Worm (Caenorhabditis elegans) whole organism, L2 larva: ENCODE measurements around the gene T16G12.7.

ENCODE experiments used
- F13H6.1 ChIP-seq: sonication (generic microtip); optimal IDR thresholded peaks from 2 replicates; lab custom pipeline; 2016; ENCODE audit warnings: missing genetic modification characterization, missing compliant biosample characterization
- alr-1 ChIP-seq: fragments of 150-350 bp; optimal IDR thresholded peaks from 2 replicates; lab custom pipeline; 2014; ENCODE audit warnings: missing biosample characterization, missing genetic modification characterization
- blmp-1 ChIP-seq: sonication (generic microtip); optimal IDR thresholded peaks from 2 replicates; lab custom pipeline; 2017; ENCODE audit warnings: missing genetic modification characterization, mild to moderate bottlenecking, missing compliant biosample characterization, antibody characterized with exemption, moderate library complexity; ENCODE audit not compliant: insufficient read depth
- ceh-16 ChIP-seq: fragments of 150-350 bp; optimal IDR thresholded peaks from 2 replicates; lab custom pipeline; 2014; ENCODE audit warnings: missing biosample characterization, missing genetic modification characterization
- dmd-4 ChIP-seq: sonication (generic microtip); optimal IDR thresholded peaks from 2 replicates; lab custom pipeline; 2017; ENCODE audit warnings: missing biosample characterization, missing genetic modification characterization
- egl-27 ChIP-seq: sonication (generic microtip); optimal IDR thresholded peaks from 3 replicates; lab custom pipeline; 2017; ENCODE audit warnings: missing biosample characterization, missing genetic modification reagents, missing genetic modification characterization
- elt-1 ChIP-seq: fragments of 150-350 bp; optimal IDR thresholded peaks from 2 replicates; lab custom pipeline; 2014; ENCODE audit warnings: missing biosample characterization, missing genetic modification characterization
- elt-3 ChIP-seq: sonication (generic microtip); optimal IDR thresholded peaks from 2 replicates; lab custom pipeline; 2017; ENCODE audit warnings: missing biosample characterization, missing genetic modification characterization
- fos-1 ChIP-seq: fragments of 150-350 bp; optimal IDR thresholded peaks from 2 replicates; lab custom pipeline; 2014; ENCODE audit warnings: missing biosample characterization, missing genetic modification characterization
- gmeb-1 ChIP-seq: fragments of 150-350 bp; optimal IDR thresholded peaks from 2 replicates; lab custom pipeline; 2014; ENCODE audit warnings: missing biosample characterization, missing genetic modification characterization
- lin-11 ChIP-seq: fragments of 150-350 bp; sonication (generic microtip); optimal IDR thresholded peaks from 2 replicates; lab custom pipeline; 2014; ENCODE audit warnings: missing biosample characterization, missing genetic modification characterization, inconsistent platforms, mixed read lengths
- lin-13 ChIP-seq: fragments of 150-350 bp; optimal IDR thresholded peaks from 2 replicates; lab custom pipeline; 2014; ENCODE audit warnings: missing biosample characterization, missing genetic modification reagents, missing genetic modification characterization
- lin-39 ChIP-seq: fragments of 150-350 bp; optimal IDR thresholded peaks from 2 replicates; lab custom pipeline; 2014; ENCODE audit warnings: missing biosample characterization, missing genetic modification reagents, missing genetic modification characterization
- lsy-2 ChIP-seq, 2 experiments: fragments of 150-350 bp in 1 of 2; sonication (generic microtip) in 1 of 2; optimal IDR thresholded peaks; 2 replicates each; lab custom pipeline; 2014 to 2017; ENCODE audit warnings: missing biosample characterization in 2 of 2, missing genetic modification characterization in 2 of 2
- mab-5 ChIP-seq: fragments of 150-350 bp; optimal IDR thresholded peaks from 2 replicates; lab custom pipeline; 2014; ENCODE audit warnings: missing biosample characterization, missing genetic modification characterization
- nhr-10 ChIP-seq: sonication (generic microtip); optimal IDR thresholded peaks from 2 replicates; lab custom pipeline; 2017; ENCODE audit warnings: missing biosample characterization, missing genetic modification characterization
- nhr-11 ChIP-seq: fragments of 150-350 bp; optimal IDR thresholded peaks from 2 replicates; lab custom pipeline; 2014; ENCODE audit warnings: missing biosample characterization, missing genetic modification characterization
- nhr-12 ChIP-seq: fragments of 150-350 bp; optimal IDR thresholded peaks from 2 replicates; lab custom pipeline; 2014; ENCODE audit warnings: missing biosample characterization, missing genetic modification characterization
- nhr-129 ChIP-seq: fragments of 150-350 bp; optimal IDR thresholded peaks from 2 replicates; lab custom pipeline; 2014; ENCODE audit warnings: missing biosample characterization, missing genetic modification characterization
- nhr-23 ChIP-seq: fragments of 150-350 bp; optimal IDR thresholded peaks from 2 replicates; lab custom pipeline; 2014; ENCODE audit warnings: missing biosample characterization, missing genetic modification reagents, missing genetic modification characterization
- nhr-237 ChIP-seq: fragments of 150-350 bp; optimal IDR thresholded peaks from 2 replicates; lab custom pipeline; 2014; ENCODE audit warnings: missing biosample characterization, missing genetic modification characterization
- nhr-25 ChIP-seq: fragments of 150-350 bp; sonication (generic microtip); optimal IDR thresholded peaks from 3 replicates; lab custom pipeline; 2014; ENCODE audit warnings: missing biosample characterization, missing genetic modification characterization
- nhr-6 ChIP-seq: fragments of 150-350 bp; optimal IDR thresholded peaks from 2 replicates; lab custom pipeline; 2014; ENCODE audit warnings: missing biosample characterization, missing genetic modification characterization
- nhr-77 ChIP-seq: fragments of 150-350 bp; optimal IDR thresholded peaks from 2 replicates; lab custom pipeline; 2014; ENCODE audit warnings: missing biosample characterization, missing genetic modification characterization
- peb-1 ChIP-seq: fragments of 150-350 bp; optimal IDR thresholded peaks from 2 replicates; lab custom pipeline; 2014; ENCODE audit warnings: missing biosample characterization, missing genetic modification characterization
- sma-3 ChIP-seq: sonication (generic microtip); optimal IDR thresholded peaks from 2 replicates; lab custom pipeline; 2016; ENCODE audit warnings: missing genetic modification reagents, missing genetic modification characterization, missing compliant biosample characterization
- snpc-4 ChIP-seq: fragments of 150-350 bp; optimal IDR thresholded peaks from 2 replicates; lab custom pipeline; 2014; ENCODE audit warnings: missing biosample characterization, missing genetic modification characterization
- unc-39 ChIP-seq: fragments of 150-350 bp; optimal IDR thresholded peaks from 2 replicates; lab custom pipeline; 2014; ENCODE audit warnings: missing biosample characterization, missing genetic modification characterization
- ztf-1 ChIP-seq: fragments of 200-800 bp; sonication (Bioruptor generic); conservative IDR thresholded peaks from 2 replicates; pipeline ENCODE4 v1.3.6; 2022; ENCODE audit warnings: missing genetic modification characterization, missing compliant biosample characterization

The T16G12.7 gene

DNA sequence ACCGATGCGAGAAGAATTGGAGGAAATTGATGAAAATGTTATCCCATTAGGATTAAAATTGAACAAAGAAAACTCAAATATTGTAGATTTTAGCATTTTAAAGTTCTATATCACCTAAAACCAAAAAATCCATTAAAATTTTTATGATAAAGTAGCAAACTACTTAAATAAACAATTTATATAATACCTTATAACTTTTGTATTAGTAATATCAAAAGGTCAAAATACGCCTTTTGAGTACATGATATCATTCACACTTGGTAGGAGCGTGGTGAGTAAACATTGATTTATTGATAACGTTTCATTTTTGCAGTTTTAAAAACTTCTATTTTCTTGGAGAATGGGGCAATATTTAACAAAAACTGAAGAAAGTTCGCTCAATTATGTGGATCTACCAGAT lies 38.9 kb downstream of the T16G12.7 start, which contains the start of gene C05B5.5:
TSS of gene C05B5.5 (plus strand) at position 301 of the 400 bp plus-strand sequence.
- TF ChIP-seq fos-1 (tag; lab: Kevin White, UChicago) (peak; percentile 31), elt-3 (tag; lab: Kevin White, UChicago) (no peak)

DNA sequence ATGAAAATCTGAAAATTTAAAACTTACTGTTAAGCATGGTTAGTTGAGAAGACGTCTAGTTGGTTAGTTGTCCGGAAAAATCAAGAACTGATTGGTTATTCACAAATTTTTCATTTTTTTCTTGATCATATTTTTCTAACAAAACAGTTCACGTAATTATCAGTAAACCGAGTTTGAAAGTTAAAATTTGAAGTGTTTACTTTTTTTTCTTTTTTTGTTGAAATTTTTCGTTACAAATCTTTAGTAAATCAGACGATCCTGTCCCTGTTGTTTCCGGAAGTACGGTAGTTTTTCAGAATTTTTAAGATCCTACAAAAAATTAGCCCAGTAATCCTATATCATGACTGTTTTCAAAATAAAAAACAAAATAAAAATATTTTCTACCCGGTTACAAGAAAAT lies 39.5 kb downstream of the T16G12.7 start, which contains the start of gene C05B5.2:
TSS of gene C05B5.2 (minus strand) at position 101 of the 400 bp plus-strand sequence.
- no peak for TF ChIP-seq nhr-25 (tag; lab: Kevin White, UChicago)
- TF ChIP-seq snpc-4, result no peak
- TF ChIP-seq nhr-12, result no peak
- TF ChIP-seq sma-3 (GFP tag; lab: Kevin White, UChicago), result no peak
- TF ChIP-seq nhr-237 (tag; lab: Kevin White, UChicago), result no peak
- no peak for TF ChIP-seq nhr-77 (tag; lab: Kevin White, UChicago)
- no peak for TF ChIP-seq fos-1 (tag; lab: Kevin White, UChicago)
- no peak for TF ChIP-seq egl-27 (tag; lab: Kevin White, UChicago)
- TF ChIP-seq lsy-2 (tag; optimal IDR thresholded peaks at IDR 0.05; lab: Kevin White, UChicago), result no peak
- TF ChIP-seq blmp-1 (tag; lab: Kevin White, UChicago), result no peak

DNA sequence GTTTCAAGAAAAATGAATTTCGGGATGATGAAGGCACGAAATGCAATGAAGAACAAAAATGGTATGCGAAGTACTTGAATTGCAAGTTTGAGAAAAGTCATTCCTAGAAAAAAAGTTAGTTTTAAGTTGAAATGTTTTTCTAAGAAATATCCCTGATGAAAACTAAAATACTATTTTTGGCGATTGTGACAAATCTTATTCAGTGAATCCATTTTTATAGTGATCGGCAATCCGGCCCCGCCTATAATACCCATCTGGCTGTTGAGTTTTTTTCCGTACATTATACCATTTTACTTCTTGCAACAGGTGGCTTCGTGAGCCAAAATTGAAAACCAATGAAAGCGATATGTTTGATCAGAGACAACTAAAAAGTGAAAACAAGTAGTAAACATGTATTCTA lies 40.7 kb downstream of the T16G12.7 start, which contains the start of gene C05B5.17:
TSS of gene C05B5.17 (minus strand) at position 101 of the 400 bp plus-strand sequence.
- TF ChIP-seq alr-1 (tag; lab: Kevin White, UChicago), result no peak

DNA sequence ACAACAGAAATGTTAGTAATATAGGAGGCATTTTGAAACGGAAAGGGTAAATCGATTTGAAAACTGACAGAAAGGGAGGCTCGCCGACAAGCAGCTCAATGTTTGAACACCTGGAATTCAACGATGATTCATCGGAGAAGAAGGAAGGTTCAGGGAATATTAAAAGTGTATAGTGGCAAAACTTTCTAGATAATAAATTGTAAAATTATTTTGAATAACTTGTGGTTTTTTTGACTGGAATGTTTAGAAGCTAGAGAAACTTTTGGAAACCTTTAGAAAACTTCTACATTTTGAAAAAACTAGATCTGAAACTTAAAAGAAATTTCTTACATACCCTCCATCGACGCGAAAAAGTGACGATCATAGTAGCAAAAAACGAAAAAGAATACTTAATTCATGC lies 42.0 kb downstream of the T16G12.7 start, which contains the start of gene pqn-8:
TSS of gene pqn-8 (minus strand) at position 101 of the 400 bp plus-strand sequence.
- no peak for TF ChIP-seq nhr-6 (tag; lab: Kevin White, UChicago)
- TF ChIP-seq ceh-16 (tag; lab: Kevin White, UChicago), result no peak
- TF ChIP-seq elt-3 (tag; lab: Kevin White, UChicago), result no peak
- TF ChIP-seq gmeb-1 (tag; lab: Kevin White, UChicago), result no peak
- TF ChIP-seq nhr-129, result no peak

DNA sequence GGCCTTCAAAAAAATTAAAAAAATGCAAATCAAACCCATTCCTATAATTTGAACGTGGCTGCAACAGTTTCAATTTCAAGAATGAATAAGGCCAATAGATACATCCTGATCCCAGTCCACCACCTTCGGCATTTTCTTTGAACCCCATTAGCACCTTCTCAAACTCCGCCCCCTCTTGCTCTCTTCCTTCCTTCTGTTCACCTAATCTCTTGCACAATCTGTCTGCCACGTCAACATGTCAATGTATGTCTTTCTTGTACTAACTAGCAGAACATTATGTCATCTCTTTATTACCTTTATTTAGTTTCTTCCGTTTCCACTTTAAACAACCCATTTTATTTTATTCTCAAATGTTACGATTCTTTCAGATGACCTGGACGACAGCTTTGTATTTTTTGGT lies 46.4 kb downstream of the T16G12.7 start, which contains the start of gene C05B5.4:
TSS of gene C05B5.4 (plus strand) at position 351 of the 400 bp plus-strand sequence.
- no peak for TF ChIP-seq lsy-2 (tag; optimal IDR thresholded peaks at IDR 0.05; lab: Kevin White, UChicago)
- no peak for TF ChIP-seq nhr-10 (tag; lab: Kevin White, UChicago)
- TF ChIP-seq blmp-1 (tag; lab: Kevin White, UChicago), result no peak
- TF ChIP-seq lin-13 (GFP tag; lab: Kevin White, UChicago), result no peak
- TF ChIP-seq sma-3 (GFP tag; lab: Kevin White, UChicago), result no peak
- TF ChIP-seq dmd-4 (tag; lab: Kevin White, UChicago), result no peak
- no peak for TF ChIP-seq nhr-11 (tag; lab: Kevin White, UChicago)
- no peak for TF ChIP-seq nhr-12
- no peak for TF ChIP-seq ztf-1 (GFP tag; lab: Robert Waterston, UW)
- no peak for TF ChIP-seq mab-5 (tag; lab: Kevin White, UChicago)
- no peak for TF ChIP-seq peb-1 (tag; lab: Kevin White, UChicago)
- TF ChIP-seq nhr-129, result no peak
- TF ChIP-seq alr-1 (tag; lab: Kevin White, UChicago), result no peak
- no peak for TF ChIP-seq lin-39
- no peak for TF ChIP-seq unc-39 (tag; lab: Kevin White, UChicago)
- TF ChIP-seq F13H6.1 (tag; lab: Kevin White, UChicago), result no peak
- no peak for TF ChIP-seq lin-11 (tag; lab: Kevin White, UChicago)

DNA sequence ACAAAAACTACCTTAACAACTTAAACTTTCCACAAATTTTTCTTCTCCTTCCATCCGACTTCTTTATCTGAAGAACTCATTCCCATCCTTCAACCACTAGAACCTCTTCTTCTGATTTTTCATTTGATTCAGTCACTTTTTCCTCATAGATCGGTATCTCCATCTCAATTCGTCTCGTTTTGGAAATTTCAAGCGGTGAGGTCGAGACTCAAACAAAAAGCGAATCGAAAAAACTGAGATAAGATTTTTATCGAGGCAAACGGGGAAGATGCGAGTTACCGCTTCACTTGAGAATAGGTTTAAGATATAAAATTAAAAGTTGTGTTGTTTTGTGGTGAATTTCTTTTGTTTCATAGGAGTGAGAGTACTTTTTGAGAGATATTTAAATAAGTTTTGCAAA lies 48.6 kb downstream of the T16G12.7 start:
- TF ChIP-seq gmeb-1 (tag; lab: Kevin White, UChicago) (no peak), blmp-1 (tag; lab: Kevin White, UChicago) (peak; percentile 46), nhr-25 (tag; lab: Kevin White, UChicago) (peak; percentile 11), nhr-23 (tag; lab: Kevin White, UChicago) (peak; percentile 58), ceh-16 (tag; lab: Kevin White, UChicago) (peak; percentile 75), elt-1 (tag; lab: Kevin White, UChicago) (peak; percentile 66), lin-39 (no peak)
